Worm (Caenorhabditis elegans) whole organism, early embryonic: ENCODE measurements around the gene gtbp-1.

Experiments
- B0310.2 ChIP-seq: sonication (generic microtip); optimal IDR thresholded peaks from 2 replicates; lab custom pipeline; 2016; ENCODE audit warnings: mild to moderate bottlenecking, missing genetic modification characterization, missing compliant biosample characterization
- F13C5.2 ChIP-seq: sonication (generic microtip); optimal IDR thresholded peaks from 2 replicates; lab custom pipeline; 2017; ENCODE audit warnings: mild to moderate bottlenecking, missing genetic modification characterization, inconsistent platforms, missing compliant biosample characterization
- aly-1 ChIP-seq: sonication (generic microtip); optimal IDR thresholded peaks from 2 replicates; lab custom pipeline; 2016; ENCODE audit warnings: missing genetic modification characterization, missing compliant biosample characterization
- ama-1 ChIP-seq: fragments of 150-350 bp; optimal IDR thresholded peaks from 2 replicates; lab custom pipeline; 2014
- ceh-13 ChIP-seq: fragments of 200-800 bp; sonication (Bioruptor generic); optimal IDR thresholded peaks from 2 replicates; lab custom pipeline; 2018; ENCODE audit warnings: mild to moderate bottlenecking, missing genetic modification characterization, missing compliant biosample characterization
- ceh-36 ChIP-seq: sonication (generic microtip); optimal IDR thresholded peaks from 2 replicates; lab custom pipeline; 2016; ENCODE audit warnings: missing genetic modification characterization, inconsistent platforms, missing compliant biosample characterization
- ets-7 ChIP-seq: sonication (generic microtip); optimal IDR thresholded peaks from 2 replicates; lab custom pipeline; 2016; ENCODE audit warnings: missing genotype, missing genetic modification characterization, missing compliant biosample characterization
- flt-1 ChIP-seq: fragments of 200-800 bp; sonication (Bioruptor generic); IDR thresholded peaks from 2 replicates; pipeline ENCODE4 v1.3.6; 2022; ENCODE audit warnings: missing genetic modification characterization, missing compliant biosample characterization
- hmbx-1 ChIP-seq: sonication (generic microtip); optimal IDR thresholded peaks from 2 replicates; lab custom pipeline; 2016; ENCODE audit warnings: mild to moderate bottlenecking, missing genetic modification characterization, missing compliant biosample characterization
- hmg-4 ChIP-seq: fragments of 200-800 bp; sonication (Bioruptor generic); optimal IDR thresholded peaks from 2 replicates; lab custom pipeline; 2018; ENCODE audit warnings: mild to moderate bottlenecking, missing genetic modification characterization, missing compliant biosample characterization
- hnd-1 ChIP-seq: sonication (generic microtip); optimal IDR thresholded peaks from 2 replicates; lab custom pipeline; 2016; ENCODE audit warnings: missing genetic modification characterization, missing compliant biosample characterization
- pes-1 ChIP-seq: fragments of 200-800 bp; sonication (Bioruptor generic); IDR thresholded peaks from 2 replicates; pipeline ENCODE4 v1.3.6; 2022; ENCODE audit warnings: missing genetic modification reagents, missing genetic modification characterization, missing compliant biosample characterization
- scrt-1 ChIP-seq: fragments of 200-800 bp; sonication (Bioruptor generic); IDR thresholded peaks from 2 replicates; pipeline ENCODE4 v1.3.6; 2022; ENCODE audit warnings: missing genetic modification characterization, missing compliant biosample characterization
- sea-1 ChIP-seq: fragments of 200-800 bp; sonication (Bioruptor generic); conservative IDR thresholded peaks from 2 replicates; pipeline ENCODE4 v1.3.6; 2022; ENCODE audit warnings: missing genetic modification characterization, missing compliant biosample characterization
- tbx-11 ChIP-seq: fragments of 200-800 bp; sonication (Bioruptor generic); IDR thresholded peaks from 2 replicates; pipeline ENCODE4 v1.3.6; 2022; ENCODE audit warnings: missing genetic modification characterization, missing compliant biosample characterization
- tbx-37 ChIP-seq: fragments of 200-800 bp; sonication (Bioruptor generic); conservative IDR thresholded peaks from 2 replicates; pipeline ENCODE4 v1.3.6; 2022; ENCODE audit warnings: missing genetic modification reagents, missing genetic modification characterization, missing compliant biosample characterization
- tra-4 ChIP-seq: sonication (generic microtip); optimal IDR thresholded peaks from 2 replicates; lab custom pipeline; 2017; ENCODE audit warnings: missing genetic modification characterization, missing compliant biosample characterization

gtbp-1 gene

DNA sequence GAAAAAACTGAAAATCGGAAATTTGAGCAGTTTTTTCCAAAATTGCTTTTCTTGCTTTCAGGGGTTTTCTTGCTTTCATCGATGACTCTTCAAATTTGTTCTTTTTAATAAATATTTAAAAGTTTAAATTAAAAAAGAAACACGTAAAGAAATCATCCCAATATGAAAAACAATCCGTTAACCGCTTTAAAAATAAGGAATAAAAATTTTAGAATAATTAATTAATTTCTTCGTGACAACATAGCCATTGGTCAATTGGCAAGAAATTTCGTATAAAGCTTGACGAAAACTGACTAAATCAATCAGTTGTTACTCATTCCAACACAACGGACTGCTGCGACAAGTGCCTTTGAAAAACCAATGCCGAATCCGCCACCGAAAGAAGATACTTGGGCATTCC lies 16.2 kb downstream of the gtbp-1 start, which contains the start of gene nsph-3.2:
Gene nsph-3.2 (plus strand): TSS at position 301 of the 400 bp plus-strand sequence.
- TF ChIP-seq B0310.2 (tag; lab: Kevin White, UChicago) (no peak), hmg-4 (GFP tag; lab: Kevin White, UChicago) (no peak), tbx-11 (no peak), ama-1 (no peak), ceh-13 (GFP tag; lab: Kevin White, UChicago) (no peak), F13C5.2 (tag; lab: Kevin White, UChicago) (no peak), ets-7 (tag; lab: Kevin White, UChicago) (no peak), sea-1 (GFP tag; lab: Robert Waterston, UW) (no peak), tra-4 (tag; lab: Kevin White, UChicago) (no peak), pes-1 (GFP tag; lab: Robert Waterston, UW) (no peak), tbx-37 (GFP tag; lab: Robert Waterston, UW) (no peak), hmbx-1 (tag; lab: Kevin White, UChicago) (no peak), hnd-1 (tag; lab: Kevin White, UChicago) (no peak), scrt-1 (GFP tag; lab: Robert Waterston, UW) (no peak)

- TF ChIP-seq pes-1 (GFP tag; lab: Robert Waterston, UW) (no peak), ceh-13 (GFP tag; lab: Kevin White, UChicago) (no peak), hnd-1 (tag; lab: Kevin White, UChicago) (no peak), F13C5.2 (tag; lab: Kevin White, UChicago) (no peak), hmbx-1 (tag; lab: Kevin White, UChicago) (no peak), aly-1 (no peak), flt-1 (no peak), tra-4 (tag; lab: Kevin White, UChicago) (no peak), ceh-36 (tag; lab: Kevin White, UChicago) (no peak), scrt-1 (GFP tag; lab: Robert Waterston, UW) (no peak), ets-7 (tag; lab: Kevin White, UChicago) (no peak), tbx-37 (GFP tag; lab: Robert Waterston, UW) (no peak), B0310.2 (tag; lab: Kevin White, UChicago) (no peak), ama-1 (no peak), hmg-4 (GFP tag; lab: Kevin White, UChicago) (no peak), tbx-11 (no peak), sea-1 (GFP tag; lab: Robert Waterston, UW) (no peak)
These were observed 17.3 kb downstream of the gtbp-1 start, which contains the start of gene spch-1 for ce11 chrIV:10111441-10111840. Gene spch-1, minus strand, starts transcription at chrIV:10111541.

ce11 chrIV:10110870-10111269 lies 17.9 kb downstream of the gtbp-1 start:
- TF ChIP-seq sea-1 (GFP tag; lab: Robert Waterston, UW) (no peak), B0310.2 (tag; lab: Kevin White, UChicago) (no peak), hmbx-1 (tag; lab: Kevin White, UChicago) (no peak), pes-1 (GFP tag; lab: Robert Waterston, UW) (no peak), ets-7 (tag; lab: Kevin White, UChicago) (no peak), tbx-11 (no peak), tbx-37 (GFP tag; lab: Robert Waterston, UW) (no peak), tra-4 (tag; lab: Kevin White, UChicago) (no peak), F13C5.2 (tag; lab: Kevin White, UChicago) (no peak), ceh-13 (GFP tag; lab: Kevin White, UChicago) (no peak), hnd-1 (tag; lab: Kevin White, UChicago) (no peak), flt-1 (no peak), scrt-1 (GFP tag; lab: Robert Waterston, UW) (no peak), aly-1 (no peak), ama-1 (no peak), hmg-4 (GFP tag; lab: Kevin White, UChicago) (no peak), ceh-36 (tag; lab: Kevin White, UChicago) (no peak)

- no peak for TF ChIP-seq hnd-1 (tag; lab: Kevin White, UChicago)
These were observed 18.3 kb downstream of the gtbp-1 start, which contains the start of gene egl-38 for ce11 chrIV:10110417-10110816. Gene egl-38, minus strand, starts transcription at chrIV:10110517.

- TF ChIP-seq hmbx-1 (tag; lab: Kevin White, UChicago) (no peak), tbx-37 (GFP tag; lab: Robert Waterston, UW) (no peak), ceh-13 (GFP tag; lab: Kevin White, UChicago) (no peak), hmg-4 (GFP tag; lab: Kevin White, UChicago) (no peak), ceh-36 (tag; lab: Kevin White, UChicago) (no peak), flt-1 (no peak), aly-1 (no peak), B0310.2 (tag; lab: Kevin White, UChicago) (no peak), ets-7 (tag; lab: Kevin White, UChicago) (no peak), hnd-1 (tag; lab: Kevin White, UChicago) (no peak), F13C5.2 (tag; lab: Kevin White, UChicago) (no peak), tra-4 (tag; lab: Kevin White, UChicago) (no peak), scrt-1 (GFP tag; lab: Robert Waterston, UW) (no peak), tbx-11 (no peak), ama-1 (no peak), pes-1 (GFP tag; lab: Robert Waterston, UW) (no peak)
These were observed 31.9 kb downstream of the gtbp-1 start, which contains the start of gene dis-3 for ce11 chrIV:10096881-10097280. Gene dis-3, plus strand, starts transcription at chrIV:10097202.

ce11 chrIV:10095171-10095570 lies 33.6 kb downstream of the gtbp-1 start, which contains the start of the genes C04G2.5 and msp-36:
Gene C04G2.5, minus strand, starts transcription at chrIV:10095271.
Gene msp-36, plus strand, starts transcription at chrIV:10095433.
- TF ChIP-seq hmg-4 (GFP tag; lab: Kevin White, UChicago): no peak
- TF ChIP-seq sea-1 (GFP tag; lab: Robert Waterston, UW): no peak
- TF ChIP-seq aly-1: no peak
- no peak for TF ChIP-seq ceh-36 (tag; lab: Kevin White, UChicago)
- no peak for TF ChIP-seq tbx-37 (GFP tag; lab: Robert Waterston, UW)
- no peak for TF ChIP-seq pes-1 (GFP tag; lab: Robert Waterston, UW)

ce11 chrIV:10090358-10090757 lies 38.4 kb downstream of the gtbp-1 start, which contains the start of gene ttbk-5:
Gene ttbk-5, plus strand, starts transcription at chrIV:10090658.
- no peak for TF ChIP-seq aly-1
- no peak for TF ChIP-seq hmg-4 (GFP tag; lab: Kevin White, UChicago)
- TF ChIP-seq ceh-13 (GFP tag; lab: Kevin White, UChicago): no peak
- TF ChIP-seq flt-1: no peak
- no peak for TF ChIP-seq tbx-37 (GFP tag; lab: Robert Waterston, UW)
- TF ChIP-seq ama-1: no peak
